Fruit fly (Drosophila melanogaster): Measurements from ENCODE around the gene CG34148.
A peak's percentile ranks its signal among the peaks of the same experiment; 100 is the strongest.

The CG34148 gene

DNA sequence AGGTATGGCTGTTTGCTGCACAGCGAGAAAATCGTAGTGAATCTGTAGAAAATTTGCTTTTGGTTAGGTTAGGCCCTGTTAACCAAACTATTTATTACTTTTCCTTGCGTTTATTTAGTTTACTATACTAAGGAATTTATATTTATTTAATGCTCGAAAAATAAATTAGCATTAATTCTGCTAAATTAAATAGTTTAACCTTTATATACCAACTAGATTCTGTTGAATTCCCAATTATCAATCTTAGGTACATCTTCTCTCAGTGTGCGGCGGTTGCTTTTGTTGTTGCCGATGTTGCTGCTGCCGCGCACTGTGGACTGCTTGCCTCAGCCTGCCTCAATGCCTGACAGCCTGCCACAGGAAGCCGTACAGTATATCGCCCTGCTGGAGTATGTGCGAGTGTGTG, 20.7 kb upstream of the CG34148 start:
- peak; percentile 60 for TF ChIP-seq CG6792 (GFP tag; optimal IDR thresholded peaks at IDR 0.05)
- peak; percentile 68 for TF ChIP-seq OdsH (GFP tag; optimal IDR thresholded peaks at IDR 0.05)
- peak; percentile 12 for TF ChIP-seq dac (GFP tag; optimal IDR thresholded peaks at IDR 0.05)
- peak; percentile 69 for TF ChIP-seq CG32006 (GFP tag; optimal IDR thresholded peaks at IDR 0.05)
- peak; percentile 88 for TF ChIP-seq CG3032 (tag; optimal IDR thresholded peaks at IDR 0.05)
- TF ChIP-seq Gug (GFP tag; IDR thresholded peaks at IDR 0.05), result peak; percentile 60
- TF ChIP-seq CG34406 (GFP tag; optimal IDR thresholded peaks at IDR 0.05), result peak; percentile 40
- TF ChIP-seq achi (GFP tag; optimal IDR thresholded peaks at IDR 0.05), result peak; percentile 61
- TF ChIP-seq Blimp-1 (GFP tag; optimal IDR thresholded peaks at IDR 0.05), result no peak
- TF ChIP-seq CG8319 (GFP tag; optimal IDR thresholded peaks at IDR 0.05), result peak; percentile 61
- TF ChIP-seq CG6276 (GFP tag; optimal IDR thresholded peaks at IDR 0.05), result peak; percentile 54
- TF ChIP-seq CG3919 (GFP tag; optimal IDR thresholded peaks at IDR 0.05), result peak; percentile 77
- no peak for TF ChIP-seq fd85E (GFP tag; optimal IDR thresholded peaks at IDR 0.05)
- TF ChIP-seq Met (GFP tag; optimal IDR thresholded peaks at IDR 0.05), result peak; percentile 55
- peak; percentile 37 for TF ChIP-seq Sox102F (GFP tag; optimal IDR thresholded peaks at IDR 0.05)
- peak; percentile 73 for TF ChIP-seq Eip75B (GFP tag; optimal IDR thresholded peaks at IDR 0.05)
- TF ChIP-seq Ets21C (GFP tag; optimal IDR thresholded peaks at IDR 0.05), result no peak
- TF ChIP-seq fkh (GFP tag; optimal IDR thresholded peaks at IDR 0.05), result no peak
- TF ChIP-seq CG6163 (GFP tag; IDR thresholded peaks at IDR 0.05), result peak; percentile 72
- peak; percentile 44 for TF ChIP-seq Hr39 (GFP tag; optimal IDR thresholded peaks at IDR 0.05)
- TF ChIP-seq CG15336 (GFP tag; IDR thresholded peaks at IDR 0.05), result peak; percentile 61
- TF ChIP-seq Hr38 (GFP tag; optimal IDR thresholded peaks at IDR 0.05), result no peak
- peak; percentile 76 for TF ChIP-seq svp (GFP tag)
- peak; percentile 52 for TF ChIP-seq pdm3 (GFP tag; optimal IDR thresholded peaks at IDR 0.05)
- TF ChIP-seq lz (GFP tag; optimal IDR thresholded peaks at IDR 0.05), result peak; percentile 56
- TF ChIP-seq Ets96B (tag; optimal IDR thresholded peaks at IDR 0.05), result peak; percentile 76
- peak; percentile 82 for TF ChIP-seq CG10669 (GFP tag; optimal IDR thresholded peaks at IDR 0.05)
- TF ChIP-seq CG11902 (GFP tag; optimal IDR thresholded peaks at IDR 0.05), result peak; percentile 35
- TF ChIP-seq topi (GFP tag; optimal IDR thresholded peaks at IDR 0.05), result peak; percentile 70
- peak; percentile 47 for TF ChIP-seq CG1621 (tag; optimal IDR thresholded peaks at IDR 0.05)
- peak; percentile 87 for TF ChIP-seq CG6808 (GFP tag; optimal IDR thresholded peaks at IDR 0.05)
- peak; percentile 61 for TF ChIP-seq Smox (GFP tag; optimal IDR thresholded peaks at IDR 0.05)
- TF ChIP-seq fd59A (GFP tag; optimal IDR thresholded peaks at IDR 0.05), result peak; percentile 64
- TF ChIP-seq CG16779 (tag; optimal IDR thresholded peaks at IDR 0.05), result peak; percentile 51
- peak; percentile 59 for TF ChIP-seq Sox14 (GFP tag; optimal IDR thresholded peaks at IDR 0.05)
- peak; percentile 43 for TF ChIP-seq CG4318 (GFP tag; optimal IDR thresholded peaks at IDR 0.05)
- peak; percentile 92 for TF ChIP-seq Eip78C (GFP tag)
- TF ChIP-seq Hr4 (GFP tag; optimal IDR thresholded peaks at IDR 0.05), result peak; percentile 54
- peak in 1 of 2 experiments; percentile 54 for TF ChIP-seq salr (GFP tag; optimal IDR thresholded peaks at IDR 0.05)
- TF ChIP-seq eg (GFP tag; IDR thresholded peaks at IDR 0.05), result peak; percentile 34; the same call in 1 of the 3 replicates
- peak; percentile 50 for TF ChIP-seq Lpt (GFP tag; optimal IDR thresholded peaks at IDR 0.05)
- peak; percentile 80 for TF ChIP-seq dsx (GFP tag; optimal IDR thresholded peaks at IDR 0.05; ENCODE audit: poor library complexity, severe bottlenecking)
- TF ChIP-seq CG31627 (GFP tag; optimal IDR thresholded peaks at IDR 0.05), result peak; percentile 41
- TF ChIP-seq vri (GFP tag; optimal IDR thresholded peaks at IDR 0.05), result no peak
- TF ChIP-seq CG9139 (GFP tag; optimal IDR thresholded peaks at IDR 0.05), result peak; percentile 31
- peak; percentile 60 for TF ChIP-seq cyc (GFP tag; optimal IDR thresholded peaks at IDR 0.05)
- TF ChIP-seq CG8119 (GFP tag; IDR thresholded peaks at IDR 0.05), result peak; percentile 69; the same call in 2 of the 3 replicates
- TF ChIP-seq Sox15 (GFP tag; optimal IDR thresholded peaks at IDR 0.05), result no peak
- TF ChIP-seq net (GFP tag; optimal IDR thresholded peaks at IDR 0.05), result peak; percentile 50
- peak; percentile 45 for TF ChIP-seq CG7368 (GFP tag; optimal IDR thresholded peaks at IDR 0.05)
- TF ChIP-seq spab (GFP tag; optimal IDR thresholded peaks at IDR 0.05), result peak; percentile 65
- peak; percentile 57 for TF ChIP-seq acj6 (GFP tag; optimal IDR thresholded peaks at IDR 0.05)
- peak; percentile 17 for TF ChIP-seq CG6854 (GFP tag; optimal IDR thresholded peaks at IDR 0.05)
